Worm (Caenorhabditis elegans) whole organism, L4/young adult: Measurements from ENCODE around the gene fbxb-81.

ENCODE experiments used
- W03F9.2 ChIP-seq: fragments of 150-350 bp; optimal IDR thresholded peaks from 2 replicates; lab custom pipeline; 2014; ENCODE audit warnings: missing biosample characterization, missing genetic modification characterization
- dao-5 ChIP-seq: sonication (generic microtip); optimal IDR thresholded peaks from 2 replicates; lab custom pipeline; 2016; ENCODE audit warnings: missing genotype, missing genetic modification characterization, moderate library complexity, missing compliant biosample characterization
- him-1 ChIP-seq: sonication (generic microtip); optimal IDR thresholded peaks from 2 replicates; lab custom pipeline; 2016; ENCODE audit warnings: missing genotype, missing genetic modification reagents, missing genetic modification characterization, missing compliant biosample characterization

DNA sequence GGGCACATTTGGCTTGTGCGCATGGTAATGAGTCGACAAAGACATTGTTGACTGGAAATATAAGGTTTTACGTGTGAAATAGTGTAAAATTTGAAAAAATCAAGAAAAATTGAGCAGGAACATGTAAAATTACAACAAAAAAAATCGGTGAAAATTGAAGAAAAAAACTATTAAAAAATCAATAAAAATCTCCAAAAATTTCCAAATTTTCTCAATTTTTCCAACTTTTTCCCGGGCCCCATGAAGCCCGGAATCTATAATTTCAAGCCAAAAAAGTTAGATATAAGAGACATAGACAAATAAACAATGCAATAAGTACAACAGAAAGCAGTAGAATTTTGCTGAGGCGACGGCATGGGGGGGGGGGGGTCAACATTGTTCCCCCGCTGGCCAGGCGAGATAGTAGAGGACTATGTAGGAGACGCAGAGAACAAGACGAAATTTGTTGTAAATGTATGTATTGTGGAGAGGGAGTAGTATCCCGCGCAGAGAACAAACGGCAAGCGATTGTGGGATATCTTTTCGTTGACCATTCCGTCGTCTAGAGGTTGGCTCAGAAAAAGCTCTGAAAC, 46.2 kb downstream of the fbxb-81 start, which contains the start of gene pat-4:
- TF ChIP-seq him-1 (tag; lab: Kevin White, UChicago) (no peak), dao-5 (no peak), W03F9.2 (no peak)
